Worm (Caenorhabditis elegans): ENCODE results near the gene F35D2.6.

- TF ChIP-seq unc-62 (GFP tag; optimal IDR thresholded peaks at IDR 0.05) (no peak), fos-1 (tag; optimal IDR thresholded peaks at IDR 0.05) (no peak), mdl-1 (tag; optimal IDR thresholded peaks at IDR 0.05) (no peak), tbx-2 (tag; optimal IDR thresholded peaks at IDR 0.05) (no peak), lsy-12 (tag; optimal IDR thresholded peaks at IDR 0.05) (no peak), ceh-82 (tag; optimal IDR thresholded peaks at IDR 0.05) (no peak), snpc-4 (tag; optimal IDR thresholded peaks at IDR 0.05) (no peak), egl-27 (tag; optimal IDR thresholded peaks at IDR 0.05) (no peak), nhr-11 (tag; optimal IDR thresholded peaks at IDR 0.05) (no peak), nhr-77 (tag; optimal IDR thresholded peaks at IDR 0.05) (no peak)
These were observed 38.6 kb downstream of the F35D2.6 start, which contains the start of gene cdc-42 for ce11 chrII:7616141-7616540.

Measured in whole organism, L3 larva.